Fruit fly (Drosophila melanogaster) whole organism: ENCODE results near the gene Oseg5.

Experiments
- CG8478 ChIP-seq: fragments of >200 bp; optimal IDR thresholded peaks from 2 replicates; lab custom pipeline; 2018; ENCODE audit warnings: inconsistent platforms
- Dll ChIP-seq: fragments of >200 bp; optimal IDR thresholded peaks from 2 replicates; lab custom pipeline; 2017
- EcR ChIP-seq, 2 experiments: fragments of >200 bp; optimal IDR thresholded peaks; 2 replicates each; lab custom pipeline; 2017; ENCODE audit warnings: missing biosample characterization in 2 of 2, missing genetic modification characterization in 2 of 2, missing genetic modification reagents in 2 of 2
- pan ChIP-seq: fragments of >200 bp; optimal IDR thresholded peaks from 2 replicates; lab custom pipeline; 2017
- psq ChIP-seq: fragments of >200 bp; optimal IDR thresholded peaks from 2 replicates; lab custom pipeline; 2017
- usp ChIP-seq: fragments of >200 bp; optimal IDR thresholded peaks from 2 replicates; lab custom pipeline; 2017; ENCODE audit warnings: missing biosample characterization, missing genetic modification characterization, mixed read lengths

The Oseg5 gene

DNA sequence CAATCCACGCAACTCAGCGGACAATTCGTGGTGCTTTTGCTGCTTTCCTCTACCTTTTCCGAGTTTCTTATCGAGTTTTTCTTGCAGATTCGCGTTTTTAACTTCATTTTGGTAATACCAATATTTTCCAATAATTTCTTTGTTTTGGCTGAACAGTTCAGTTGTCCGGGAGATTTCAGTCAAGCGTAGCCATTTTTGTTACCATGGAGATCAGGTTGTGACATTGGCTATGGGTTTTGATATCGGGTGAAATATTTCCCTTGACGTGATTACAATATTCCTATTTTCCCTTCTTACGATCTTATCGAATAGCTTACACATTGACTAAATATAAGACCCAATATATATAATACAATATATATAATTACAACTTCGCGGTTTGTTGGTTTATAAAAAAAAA is at the start of gene Oseg5:
TSS of gene Oseg5 (minus strand) at position 340 of the 400 bp plus-strand sequence.
- no peak for TF ChIP-seq Dll (lab: Kevin White, UChicago)
- TF ChIP-seq psq = no peak
- TF ChIP-seq CG8478 (lab: Kevin White, UChicago) = no peak
- no peak for TF ChIP-seq usp
- TF ChIP-seq pan (lab: Kevin White, UChicago) = no peak
- TF ChIP-seq EcR (GFP tag; optimal IDR thresholded peaks at IDR 0.05; lab: Kevin White, UChicago) = no peak

DNA sequence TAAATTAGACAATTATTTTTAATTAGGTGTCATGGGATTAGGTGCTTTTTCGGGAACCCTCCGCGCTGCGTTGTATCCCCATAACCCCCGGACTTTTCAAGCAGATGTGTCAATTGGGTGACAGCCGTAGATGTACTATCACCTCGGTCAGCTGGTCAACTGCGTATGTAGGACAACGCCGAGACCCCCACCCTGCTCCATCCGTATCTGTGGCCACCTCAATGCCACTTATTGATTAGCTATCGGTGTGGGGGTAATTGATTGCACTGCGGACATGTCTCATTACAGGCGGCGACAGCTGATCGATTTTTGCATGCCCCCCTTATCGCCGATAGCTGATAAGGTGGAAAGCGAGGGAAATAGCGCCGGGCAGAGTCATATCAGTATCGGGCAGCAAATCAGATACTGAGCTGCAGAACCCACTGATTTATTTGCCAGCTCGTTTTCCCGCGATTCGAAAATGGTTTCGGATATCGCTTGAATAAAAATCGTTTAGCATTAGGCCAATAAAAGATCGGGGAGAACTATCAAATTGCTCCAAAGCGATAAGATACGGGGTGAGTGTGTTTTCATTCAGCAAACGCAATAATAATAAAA is 48.1 kb upstream of the Oseg5 start:
- TF ChIP-seq psq (no peak), CG8478 (lab: Kevin White, UChicago) (no peak), usp (no peak), EcR (GFP tag; optimal IDR thresholded peaks at IDR 0.05; lab: Kevin White, UChicago) (no peak), pan (lab: Kevin White, UChicago) (no peak), Dll (lab: Kevin White, UChicago) (no peak)

DNA sequence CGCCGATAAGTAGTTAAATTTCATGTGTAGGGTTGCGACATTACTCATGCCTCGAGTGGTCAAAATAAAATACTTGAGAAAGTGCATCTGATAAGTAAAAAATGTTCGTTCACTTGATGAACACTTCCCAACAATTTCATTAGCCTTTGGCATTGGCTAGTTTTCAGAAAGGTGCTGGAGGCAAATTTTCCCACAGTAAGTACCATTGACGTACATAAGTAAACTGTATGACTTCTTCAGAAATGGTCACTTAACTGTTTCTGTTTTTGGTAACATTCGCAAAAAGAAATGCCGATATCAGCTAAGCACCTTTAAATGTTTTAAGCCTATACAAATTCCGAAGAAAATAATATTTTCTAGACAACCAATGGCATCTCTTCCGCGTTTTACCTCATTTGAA is 47.5 kb upstream of the Oseg5 start:
- TF ChIP-seq CG8478 (lab: Kevin White, UChicago) (no peak), Dll (lab: Kevin White, UChicago) (no peak), EcR (GFP tag; optimal IDR thresholded peaks at IDR 0.05; lab: Kevin White, UChicago) (no peak), pan (lab: Kevin White, UChicago) (no peak), usp (no peak), psq (no peak)

DNA sequence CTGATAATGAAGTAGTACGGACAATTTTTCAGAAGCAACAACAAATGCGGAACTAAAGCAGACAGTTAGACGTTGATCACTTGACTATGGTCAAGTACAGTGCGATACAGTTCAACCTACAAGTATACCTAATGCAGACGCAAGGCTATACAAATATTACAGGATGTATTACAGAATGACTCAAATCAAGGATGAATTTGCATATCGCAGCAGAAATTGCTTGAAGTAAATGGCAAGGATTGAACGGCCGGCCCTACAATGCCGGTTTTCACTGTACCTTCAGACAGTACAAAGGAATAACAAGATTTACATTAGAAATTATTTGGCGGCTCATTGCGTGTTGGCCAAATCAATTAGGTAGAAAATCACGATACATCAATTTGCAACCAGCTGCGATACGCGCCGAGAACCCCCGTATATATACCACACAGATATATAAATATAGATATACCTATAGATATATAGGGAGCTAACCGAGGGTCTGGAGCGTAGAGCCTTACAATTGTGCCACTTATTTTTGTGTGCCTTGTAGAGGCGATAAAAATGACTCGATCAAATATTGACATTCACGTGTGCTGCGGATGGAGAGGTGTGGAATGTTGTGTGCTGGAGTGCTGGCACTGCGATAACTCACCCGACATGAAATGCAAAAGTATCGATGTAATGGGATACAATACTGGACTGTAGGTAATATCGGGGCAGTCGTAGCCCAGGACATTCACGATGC is 45.9 kb upstream of the Oseg5 start:
- no peak for TF ChIP-seq psq
- no peak for TF ChIP-seq CG8478 (lab: Kevin White, UChicago)
- no peak for TF ChIP-seq Dll (lab: Kevin White, UChicago)
- no peak for TF ChIP-seq usp
- TF ChIP-seq EcR (GFP tag; optimal IDR thresholded peaks at IDR 0.05; lab: Kevin White, UChicago) = no peak
- TF ChIP-seq pan (lab: Kevin White, UChicago) = no peak

DNA sequence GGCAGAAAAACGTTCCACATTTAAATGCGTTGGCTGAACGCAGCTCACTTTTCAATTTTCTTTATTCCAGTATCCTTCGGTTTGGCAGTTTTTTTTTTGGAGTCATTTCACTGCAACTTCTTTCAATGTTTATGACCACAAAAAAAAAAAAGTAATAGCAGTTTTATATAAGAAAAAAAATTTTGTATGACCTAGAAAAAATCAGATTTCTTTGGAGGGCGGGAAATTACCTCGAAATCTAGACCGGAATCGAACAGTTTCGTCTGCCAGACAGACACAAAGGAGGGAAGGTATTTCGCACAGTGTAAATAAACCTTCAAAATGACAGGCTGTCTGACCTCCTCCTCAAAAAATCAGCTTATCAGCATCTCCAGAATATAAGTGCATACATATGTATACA is 44.8 kb upstream of the Oseg5 start:
- TF ChIP-seq CG8478 (lab: Kevin White, UChicago) = no peak
- TF ChIP-seq pan (lab: Kevin White, UChicago) = no peak
- no peak for TF ChIP-seq EcR (GFP tag; optimal IDR thresholded peaks at IDR 0.05; lab: Kevin White, UChicago)

DNA sequence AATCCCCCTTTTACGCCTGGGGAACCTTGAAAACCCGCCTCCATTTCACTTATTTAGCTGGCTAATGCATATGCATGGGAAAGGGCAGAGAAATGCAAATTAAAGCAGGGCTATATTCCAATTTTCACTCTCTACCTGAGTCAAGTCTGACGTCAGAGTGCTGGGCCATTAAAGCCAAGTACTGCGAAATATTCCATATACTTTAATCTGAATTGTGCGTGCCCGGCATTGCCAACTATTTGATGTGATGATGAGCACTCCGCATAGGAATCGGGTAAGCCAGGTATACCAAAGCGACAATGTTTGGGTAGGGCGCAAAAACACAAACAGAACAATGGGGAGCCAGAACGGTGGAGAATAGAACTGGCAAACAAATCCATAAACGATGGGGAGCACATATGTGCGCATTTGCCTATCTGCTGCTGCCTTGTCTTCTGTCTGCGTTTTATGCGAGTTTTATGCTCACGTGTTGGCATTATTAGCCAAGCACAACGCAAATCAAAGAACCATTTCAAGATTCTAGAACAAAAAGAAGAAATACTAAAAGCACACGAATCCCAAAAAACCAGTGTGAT is 44.0 kb upstream of the Oseg5 start:
- TF ChIP-seq pan (lab: Kevin White, UChicago) (no peak), psq (no peak), CG8478 (lab: Kevin White, UChicago) (no peak)

DNA sequence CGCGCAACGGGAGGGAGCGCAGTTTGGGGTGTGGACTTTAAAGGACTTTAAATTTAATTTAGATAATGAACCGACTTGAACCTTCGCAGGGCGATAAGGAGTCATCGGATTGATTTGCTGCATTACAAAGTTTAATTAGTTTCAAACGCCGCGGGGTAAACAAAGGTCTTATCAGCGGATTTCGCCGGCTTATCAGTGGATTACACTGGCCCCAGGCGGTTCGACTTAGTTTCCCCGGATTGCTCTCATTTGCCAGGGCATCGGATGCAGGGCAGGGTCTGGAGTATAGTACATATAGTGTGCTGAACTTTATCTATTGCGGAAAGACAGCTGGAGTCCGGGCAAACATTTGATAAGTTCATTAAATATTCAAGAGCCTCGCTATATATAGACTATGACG is 42.8 kb upstream of the Oseg5 start:
- TF ChIP-seq psq = no peak
- TF ChIP-seq pan (lab: Kevin White, UChicago) = no peak
- TF ChIP-seq Dll (lab: Kevin White, UChicago) = no peak
- no peak for TF ChIP-seq EcR (GFP tag; optimal IDR thresholded peaks at IDR 0.05; lab: Kevin White, UChicago)
- TF ChIP-seq usp = no peak
- no peak for TF ChIP-seq CG8478 (lab: Kevin White, UChicago)

DNA sequence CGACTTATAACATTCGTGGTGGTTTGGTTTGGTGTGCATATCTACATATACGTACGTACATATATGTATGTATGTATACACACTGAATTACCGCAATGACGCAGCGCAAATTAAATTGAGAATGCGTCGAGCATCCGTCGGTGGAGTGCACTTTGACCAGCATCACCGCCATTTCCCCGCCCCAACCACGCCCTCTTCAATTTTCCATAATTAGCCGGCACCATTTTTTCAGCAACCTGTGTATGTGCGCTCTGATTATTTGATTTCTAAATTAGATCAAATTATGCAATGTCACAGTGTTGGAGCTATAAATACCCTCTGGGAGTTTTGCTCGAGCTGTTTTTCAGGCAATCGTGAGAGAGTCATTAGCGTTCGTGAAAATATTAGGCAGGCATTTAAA is 42.4 kb upstream of the Oseg5 start:
- TF ChIP-seq CG8478 (lab: Kevin White, UChicago) = no peak
- TF ChIP-seq Dll (lab: Kevin White, UChicago) = no peak
- TF ChIP-seq EcR (GFP tag; optimal IDR thresholded peaks at IDR 0.05; lab: Kevin White, UChicago) = no peak
- no peak for TF ChIP-seq psq
- no peak for TF ChIP-seq usp
- TF ChIP-seq pan (lab: Kevin White, UChicago) = no peak

DNA sequence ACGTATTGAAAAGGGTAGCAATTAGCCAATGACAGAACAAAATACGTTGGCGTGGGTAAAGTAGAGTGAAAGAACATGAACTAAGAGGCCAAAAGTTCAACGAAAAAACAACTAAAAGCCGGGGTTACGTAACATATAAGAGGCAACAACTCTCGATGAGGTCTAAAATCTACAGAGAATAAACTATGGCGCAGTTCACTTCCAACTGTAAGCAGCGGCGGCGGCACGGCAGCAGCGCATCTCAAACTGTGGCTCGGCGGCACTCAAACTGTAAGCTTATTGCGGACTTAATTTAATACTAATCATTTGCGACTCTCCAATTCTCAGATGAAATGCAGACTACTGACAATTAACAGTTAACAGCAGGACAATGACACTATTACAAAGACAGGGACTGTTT is 38.9 kb upstream of the Oseg5 start:
- TF ChIP-seq EcR (GFP tag; optimal IDR thresholded peaks at IDR 0.05; lab: Kevin White, UChicago) (no peak), usp (no peak), Dll (lab: Kevin White, UChicago) (no peak), psq (no peak), CG8478 (lab: Kevin White, UChicago) (no peak), pan (lab: Kevin White, UChicago) (no peak)

DNA sequence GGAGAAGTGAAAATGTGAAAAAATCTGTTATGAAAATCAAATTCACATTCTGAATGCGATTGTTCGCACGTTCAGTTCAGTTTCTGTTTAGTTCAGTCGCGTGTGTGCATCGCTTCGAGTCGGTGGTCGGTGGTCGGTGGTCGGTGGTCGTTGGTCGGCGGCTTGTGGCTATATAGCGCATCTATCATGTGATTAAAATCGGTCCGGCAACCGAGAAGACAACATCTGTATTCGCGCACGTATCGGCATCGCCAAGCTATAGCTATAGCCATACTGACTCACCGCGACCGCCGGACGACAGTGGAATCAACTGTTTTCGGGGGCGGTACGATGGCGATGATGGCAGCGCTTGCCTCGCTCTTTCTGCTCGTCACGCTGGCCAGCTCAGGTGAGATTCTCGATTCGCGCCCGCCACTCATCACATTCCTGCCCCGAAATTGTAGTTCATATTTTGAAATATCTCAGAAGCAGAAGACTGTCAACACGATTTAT is 34.2 kb upstream of the Oseg5 start, which contains the start of gene CG14401:
TSS of gene CG14401 (plus strand) at position 51 of the 492 bp plus-strand sequence.
- TF ChIP-seq psq (no peak), CG8478 (lab: Kevin White, UChicago) (no peak), EcR (GFP tag; optimal IDR thresholded peaks at IDR 0.05; lab: Kevin White, UChicago) (no peak), pan (lab: Kevin White, UChicago) (no peak), usp (no peak), Dll (lab: Kevin White, UChicago) (no peak)

DNA sequence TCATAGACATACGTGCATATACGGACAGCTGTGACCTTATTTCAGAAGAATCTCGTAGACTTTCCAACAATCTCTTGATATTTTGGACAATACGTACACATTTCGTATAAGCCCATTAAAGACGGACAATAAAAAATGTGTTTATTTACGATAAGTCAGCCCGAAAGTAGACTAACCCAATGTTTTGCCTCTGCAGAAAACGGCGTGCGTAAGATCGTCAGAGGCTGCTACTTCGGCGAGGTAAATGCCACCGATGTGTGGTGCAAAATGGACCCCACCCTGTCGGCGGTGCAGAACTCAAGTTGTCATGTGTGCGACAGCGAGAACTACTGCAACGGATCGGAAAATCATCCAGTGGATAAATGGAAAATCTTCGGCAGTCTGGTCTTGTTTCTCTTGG is 33.3 kb upstream of the Oseg5 start:
- TF ChIP-seq CG8478 (lab: Kevin White, UChicago) (no peak), psq (no peak), usp (no peak)

DNA sequence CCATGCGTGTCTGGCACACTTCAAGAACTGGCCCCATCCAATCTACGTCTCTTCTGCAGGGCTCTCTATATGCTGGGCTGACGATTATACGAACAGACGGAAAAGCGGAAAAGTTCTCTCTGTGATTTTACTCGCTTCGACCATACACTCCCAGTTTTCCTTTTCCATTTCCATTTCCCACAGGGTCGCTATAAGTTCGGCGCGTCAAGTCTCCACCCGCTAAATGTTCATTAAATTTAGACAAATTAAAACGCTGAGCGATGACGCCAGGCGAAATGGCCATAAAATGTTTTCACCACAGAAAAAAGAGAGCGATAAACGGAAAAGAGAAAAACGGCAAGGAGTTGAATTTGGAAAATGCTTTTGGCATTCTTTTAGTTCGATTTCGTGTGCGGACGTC is 31.7 kb upstream of the Oseg5 start, which contains the start of gene CG31675:
TSS of gene CG31675 (plus strand) at position 375 of the 400 bp plus-strand sequence.
- no peak for TF ChIP-seq psq
- TF ChIP-seq EcR (GFP tag; optimal IDR thresholded peaks at IDR 0.05; lab: Kevin White, UChicago) = no peak
- TF ChIP-seq Dll (lab: Kevin White, UChicago) = no peak
- TF ChIP-seq pan (lab: Kevin White, UChicago) = no peak
- no peak for TF ChIP-seq usp
- TF ChIP-seq CG8478 (lab: Kevin White, UChicago) = no peak
